Fruit fly (Drosophila melanogaster) whole organism, embryonic: Measurements from ENCODE around the gene CG15728.

ENCODE experiments used
- Ada2b ChIP-seq: fragments of 200-800 bp; sonication (Bioruptor generic); IDR thresholded peaks from 2 replicates; pipeline ENCODE4 v1.3.6; 2022; ENCODE audit warnings: missing biosample characterization, missing genetic modification characterization
- Atf-2 ChIP-seq: fragments of 200-800 bp; sonication (Bioruptor generic); optimal IDR thresholded peaks from 2 replicates; lab custom pipeline; 2016; ENCODE audit warnings: missing biosample characterization, missing genetic modification characterization
- BEAF-32 ChIP-seq: fragments of 200-800 bp; sonication (Bioruptor generic); optimal IDR thresholded peaks from 3 replicates; lab custom pipeline; 2017; ENCODE audit warnings: missing biosample characterization, missing genetic modification characterization, mild to moderate bottlenecking, moderate library complexity, missing genetic modification reagents
- CG10366 ChIP-seq: fragments of 200-800 bp; sonication (Bioruptor generic); IDR thresholded peaks from 2 replicates; pipeline ENCODE4 v1.3.6; 2022; ENCODE audit warnings: missing biosample characterization, missing genetic modification characterization
- CG10543 ChIP-seq: fragments of 200-800 bp; sonication (Bioruptor generic); optimal IDR thresholded peaks from 3 replicates; lab custom pipeline; 2017; ENCODE audit warnings: missing biosample characterization, mild to moderate bottlenecking, missing genetic modification characterization, moderate library complexity
- CG13123 ChIP-seq: fragments of 200-800 bp; sonication (Bioruptor generic); optimal IDR thresholded peaks from 2 replicates; lab custom pipeline; 2016; ENCODE audit warnings: missing biosample characterization, missing genetic modification characterization
- CG14014 ChIP-seq: fragments of 200-800 bp; sonication (Bioruptor generic); IDR thresholded peaks from 2 replicates; pipeline ENCODE4 v1.3.6; 2022; ENCODE audit warnings: missing biosample characterization, missing genetic modification characterization
- CG15696 ChIP-seq: fragments of 200-800 bp; sonication (Bioruptor generic); optimal IDR thresholded peaks from 2 replicates; lab custom pipeline; 2019; ENCODE audit warnings: missing biosample characterization, mild to moderate bottlenecking, missing genetic modification characterization, moderate library complexity
- CG17359 ChIP-seq: fragments of 200-800 bp; sonication (Bioruptor generic); optimal IDR thresholded peaks from 3 replicates; lab custom pipeline; 2018; ENCODE audit warnings: missing biosample characterization, mild to moderate bottlenecking, missing genetic modification characterization, moderate library complexity
- CG1792 ChIP-seq: fragments of 200-800 bp; sonication (Bioruptor generic); optimal IDR thresholded peaks from 2 replicates; lab custom pipeline; 2016; ENCODE audit warnings: missing biosample characterization, missing genetic modification characterization
- CG2129 ChIP-seq: fragments of 200-800 bp; sonication (Bioruptor generic); IDR thresholded peaks from 2 replicates; pipeline ENCODE4 v1.3.6; 2022; ENCODE audit warnings: missing biosample characterization, missing genetic modification characterization; ENCODE audit not compliant: partially characterized antibody
- CG31365 ChIP-seq: fragments of 200-800 bp; sonication (Bioruptor generic); optimal IDR thresholded peaks from 2 replicates; lab custom pipeline; 2018; ENCODE audit warnings: missing biosample characterization, mild to moderate bottlenecking, missing genetic modification characterization
- CG33213 ChIP-seq: fragments of 200-800 bp; sonication (Bioruptor generic); optimal IDR thresholded peaks from 3 replicates; lab custom pipeline; 2016; ENCODE audit warnings: missing biosample characterization, missing genetic modification characterization
- CG34224 ChIP-seq: fragments of 200-800 bp; sonication (Bioruptor generic); IDR thresholded peaks from 3 replicates; pipeline ENCODE4 v1.3.6; 2022; ENCODE audit warnings: missing biosample characterization, missing genetic modification characterization; ENCODE audit not compliant: partially characterized antibody
- CG3847 ChIP-seq: fragments of 200-800 bp; sonication (Bioruptor generic); IDR thresholded peaks from 2 replicates; pipeline ENCODE4 v1.3.6; 2022; ENCODE audit warnings: missing biosample characterization, missing genetic modification characterization
- CG43689 ChIP-seq: fragments of 200-800 bp; sonication (Bioruptor generic); IDR thresholded peaks from 2 replicates; pipeline ENCODE4 v1.3.6; 2022; ENCODE audit warnings: missing biosample characterization, missing genetic modification characterization
- CG7556 ChIP-seq: fragments of 200-800 bp; sonication (Bioruptor generic); optimal IDR thresholded peaks from 2 replicates; lab custom pipeline; 2017; ENCODE audit warnings: missing biosample characterization, mild to moderate bottlenecking, missing genetic modification characterization
- CG9609 ChIP-seq: fragments of 200-800 bp; sonication (Bioruptor generic); optimal IDR thresholded peaks from 3 replicates; lab custom pipeline; 2016; ENCODE audit warnings: missing biosample characterization, missing genetic modification characterization
- Camta ChIP-seq: fragments of 200-800 bp; sonication (Bioruptor generic); optimal IDR thresholded peaks from 2 replicates; lab custom pipeline; 2016; ENCODE audit warnings: missing biosample characterization, missing genetic modification characterization
- Deaf1 ChIP-seq: fragments of 200-800 bp; optimal IDR thresholded peaks from 3 replicates; lab custom pipeline; 2019; ENCODE audit warnings: missing biosample characterization, mild to moderate bottlenecking, missing genetic modification characterization, moderate library complexity
- E2f2 ChIP-seq: fragments of 200-800 bp; sonication (Bioruptor generic); IDR thresholded peaks from 2 replicates; pipeline ENCODE4 v1.3.6; 2022; ENCODE audit warnings: missing biosample characterization, missing genetic modification characterization
- ERR ChIP-seq: fragments of 200-800 bp; sonication (Bioruptor generic); optimal IDR thresholded peaks from 2 replicates; lab custom pipeline; 2016; ENCODE audit warnings: missing biosample characterization, missing genetic modification characterization
- Hand ChIP-seq: fragments of 200-800 bp; sonication (Bioruptor generic); optimal IDR thresholded peaks from 2 replicates; lab custom pipeline; 2017; ENCODE audit warnings: mild to moderate bottlenecking, missing biosample characterization, missing genetic modification reagents, missing genetic modification characterization
- MBD-R2 ChIP-seq: fragments of 200-800 bp; sonication (Bioruptor generic); IDR thresholded peaks from 2 replicates; pipeline ENCODE4 v1.3.6; 2022; ENCODE audit warnings: missing biosample characterization, missing genetic modification characterization
- Mad ChIP-seq: fragments of 200-800 bp; sonication (Bioruptor generic); optimal IDR thresholded peaks from 2 replicates; lab custom pipeline; 2016; ENCODE audit warnings: missing biosample characterization, missing genetic modification characterization
- NC2α ChIP-seq: fragments of 200-800 bp; sonication (Bioruptor generic); optimal IDR thresholded peaks from 2 replicates; lab custom pipeline; 2016; ENCODE audit warnings: missing biosample characterization, missing genetic modification characterization
- NFAT ChIP-seq: fragments of 200-800 bp; sonication (Bioruptor generic); IDR thresholded peaks from 2 replicates; pipeline ENCODE4 v1.3.6; 2022; ENCODE audit warnings: missing biosample characterization, missing genetic modification characterization
- Nf-YA ChIP-seq: fragments of 200-800 bp; sonication (Bioruptor generic); IDR thresholded peaks from 2 replicates; pipeline ENCODE4 v1.3.6; 2022; ENCODE audit warnings: missing biosample characterization, missing genetic modification characterization
- Sox102F ChIP-seq: fragments of 200-800 bp; sonication (Bioruptor generic); optimal IDR thresholded peaks from 2 replicates; lab custom pipeline; 2018; ENCODE audit warnings: missing biosample characterization, mild to moderate bottlenecking, missing genetic modification characterization, moderate library complexity
- TFAM ChIP-seq: fragments of 200-800 bp; sonication (Bioruptor generic); optimal IDR thresholded peaks from 2 replicates; lab custom pipeline; 2017; ENCODE audit warnings: missing biosample characterization, missing genetic modification characterization, inconsistent platforms
- YL-1 ChIP-seq: fragments of 200-800 bp; sonication (Bioruptor generic); optimal IDR thresholded peaks from 3 replicates; lab custom pipeline; 2017; ENCODE audit warnings: missing biosample characterization, mild to moderate bottlenecking, missing genetic modification characterization
- ash1 ChIP-seq: fragments of 200-800 bp; sonication (Bioruptor generic); optimal IDR thresholded peaks from 2 replicates; lab custom pipeline; 2018; ENCODE audit warnings: missing biosample characterization, mild to moderate bottlenecking, missing genetic modification characterization
- bigmax ChIP-seq: fragments of 200-800 bp; sonication (Bioruptor generic); optimal IDR thresholded peaks from 2 replicates; lab custom pipeline; 2018; ENCODE audit warnings: missing biosample characterization, mild to moderate bottlenecking, missing genetic modification characterization
- cad ChIP-seq: fragments of >200 bp; optimal IDR thresholded peaks from 2 replicates; lab custom pipeline; 2017; ENCODE audit warnings: missing biosample characterization, missing genetic modification characterization
- cas ChIP-seq: fragments of 200-800 bp; sonication (Bioruptor generic); IDR thresholded peaks from 2 replicates; pipeline ENCODE4 v1.3.6; 2022; ENCODE audit warnings: missing biosample characterization, missing genetic modification characterization
- crol ChIP-seq: fragments of 200-800 bp; sonication (Bioruptor generic); IDR thresholded peaks from 2 replicates; pipeline ENCODE4 v1.3.6; 2022; ENCODE audit warnings: missing biosample characterization, missing genetic modification characterization
- dysf ChIP-seq: fragments of 200-800 bp; sonication (Bioruptor generic); IDR thresholded peaks from 3 replicates; pipeline ENCODE4 v1.3.6; 2022; ENCODE audit warnings: missing biosample characterization, missing genetic modification characterization
- ewg ChIP-seq: fragments of 200-800 bp; sonication (Bioruptor generic); optimal IDR thresholded peaks from 3 replicates; lab custom pipeline; 2017; ENCODE audit warnings: mild to moderate bottlenecking, missing biosample characterization, missing genetic modification reagents, missing genetic modification characterization
- h ChIP-seq: fragments of >200 bp; optimal IDR thresholded peaks from 2 replicates; lab custom pipeline; 2017
- hbn ChIP-seq: fragments of 200-800 bp; sonication (Bioruptor generic); IDR thresholded peaks from 2 replicates; pipeline ENCODE4 v1.3.6; 2022; ENCODE audit warnings: missing biosample characterization, missing genetic modification characterization; ENCODE audit not compliant: partially characterized antibody
- insv ChIP-seq, 2 experiments: fragments of 200-800 bp; sonication (Bioruptor generic); optimal IDR thresholded peaks; 3 replicates each; lab custom pipeline; 2016 to 2018; ENCODE audit warnings: missing biosample characterization in 2 of 2, missing genetic modification characterization in 2 of 2
- jing ChIP-seq: fragments of 200-800 bp; sonication (Bioruptor generic); optimal IDR thresholded peaks from 2 replicates; lab custom pipeline; 2018; ENCODE audit warnings: missing biosample characterization, mild to moderate bottlenecking, missing genetic modification characterization
- phol ChIP-seq: fragments of 200-800 bp; sonication (Bioruptor generic); optimal IDR thresholded peaks from 3 replicates; lab custom pipeline; 2018; ENCODE audit warnings: missing biosample characterization, mild to moderate bottlenecking, missing genetic modification characterization, moderate library complexity
- pita ChIP-seq: fragments of 200-800 bp; sonication (Bioruptor generic); optimal IDR thresholded peaks from 2 replicates; lab custom pipeline; 2017; ENCODE audit warnings: missing biosample characterization, mild to moderate bottlenecking, missing genetic modification characterization
- psq ChIP-seq: fragments of 200-800 bp; sonication (Bioruptor generic); optimal IDR thresholded peaks from 2 replicates; lab custom pipeline; 2017; ENCODE audit warnings: missing biosample characterization, missing genetic modification characterization
- seq ChIP-seq: fragments of 200-800 bp; sonication (Bioruptor generic); IDR thresholded peaks from 2 replicates; pipeline ENCODE4 v1.3.6; 2022; ENCODE audit warnings: missing biosample characterization, missing genetic modification characterization
- stc ChIP-seq: fragments of 200-800 bp; sonication (Bioruptor generic); IDR thresholded peaks from 2 replicates; pipeline ENCODE4 v1.3.6; 2022; ENCODE audit warnings: missing biosample characterization, missing genetic modification characterization
- tna ChIP-seq: fragments of 200-800 bp; sonication (Bioruptor generic); IDR thresholded peaks from 2 replicates; pipeline ENCODE4 v1.3.6; 2022; ENCODE audit warnings: missing biosample characterization, missing genetic modification characterization; ENCODE audit not compliant: partially characterized antibody
- tup ChIP-seq: fragments of 200-800 bp; sonication (Bioruptor generic); optimal IDR thresholded peaks from 2 replicates; lab custom pipeline; 2016; ENCODE audit warnings: missing biosample characterization, mild to moderate bottlenecking, missing genetic modification characterization, moderate library complexity
- twi ChIP-seq: fragments of 200-800 bp; optimal IDR thresholded peaks from 2 replicates; lab custom pipeline; 2019; ENCODE audit warnings: missing biosample characterization, mild to moderate bottlenecking, missing genetic modification characterization, moderate library complexity
- vfl ChIP-seq: fragments of 200-800 bp; sonication (Bioruptor generic); optimal IDR thresholded peaks from 2 replicates; lab custom pipeline; 2016; ENCODE audit warnings: missing biosample characterization, missing genetic modification characterization

Gene CG15728

DNA sequence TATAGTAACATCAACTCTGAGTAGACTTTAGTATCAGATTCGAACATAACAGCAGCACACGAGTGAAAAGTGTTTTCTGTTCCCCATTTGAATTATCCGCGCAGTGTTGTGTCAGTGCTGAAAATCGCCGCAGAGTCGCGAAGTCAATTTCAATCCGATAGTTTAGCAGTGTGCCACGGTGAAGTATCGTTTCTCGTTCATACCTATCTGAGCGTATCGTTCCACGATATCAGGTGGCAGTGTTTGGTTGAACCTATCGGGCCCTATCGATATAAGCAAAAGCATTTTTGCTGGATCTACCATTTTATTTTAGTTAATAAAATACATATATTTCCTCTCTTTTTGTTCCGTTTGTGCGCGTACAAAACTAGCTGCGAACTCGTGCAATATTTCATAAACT is 29.5 kb downstream of the CG15728 start, which contains the start of gene CkIalpha (continued):
- TF ChIP-seq CG7556 (no peak), Hand (GFP tag; lab: Kevin White, UChicago) (no peak), phol (peak; percentile 74), ewg (peak; percentile 22), seq (no peak), NC2α (GFP tag; lab: Kevin White, UChicago) (peak; percentile 5), CG34224 (peak; percentile 99), CG43689 (GFP tag; lab: Robert Waterston, UW) (no peak), ERR (GFP tag; lab: Kevin White, UChicago) (peak; percentile 72), CG1792 (GFP tag; lab: Kevin White, UChicago) (peak; percentile 49), CG14014 (peak; percentile 29; the same call in 1 of the 2 replicates), YL-1 (peak; percentile 45), CG31365 (no peak), CG10543 (peak; percentile 35), tna (peak; percentile 96), Camta (GFP tag; lab: Kevin White, UChicago) (no peak), stc (GFP tag; lab: Robert Waterston, UW) (no peak), TFAM (GFP tag; lab: Kevin White, UChicago) (no peak), tup (GFP tag; lab: Kevin White, UChicago) (no peak), E2f2 (peak; percentile 97), NFAT (GFP tag; lab: Robert Waterston, UW) (peak; percentile 81; the same call in 1 of the 2 replicates), insv (GFP tag; optimal IDR thresholded peaks at IDR 0.05; lab: Kevin White, UChicago) (peak in 1 of 2 experiments; percentile 12), cas (peak; percentile 44; the same call in 1 of the 2 replicates), CG9609 (GFP tag; lab: Kevin White, UChicago) (peak; percentile 64), cad (GFP tag; lab: Kevin White, UChicago) (no peak), CG13123 (no peak), crol (GFP tag; lab: Robert Waterston, UW) (peak; percentile 11; the same call in 1 of the 2 replicates), BEAF-32 (peak; percentile 98), jing (GFP tag; lab: Kevin White, UChicago) (no peak), CG33213 (GFP tag; lab: Kevin White, UChicago) (peak; percentile 74), Nf-YA (no peak), CG3847 (GFP tag; lab: Robert Waterston, UW) (peak; percentile 86), pita (GFP tag; lab: Kevin White, UChicago) (no peak), twi (tag; lab: Kevin White, UChicago) (no peak), CG2129 (GFP tag; lab: Robert Waterston, UW) (peak; percentile 96), psq (GFP tag; lab: Kevin White, UChicago) (no peak), ash1 (GFP tag; lab: Kevin White, UChicago) (peak; percentile 34), Sox102F (no peak), hbn (GFP tag; lab: Robert Waterston, UW) (peak; percentile 98), CG15696 (tag; lab: Kevin White, UChicago) (peak; percentile 1), vfl (peak; percentile 57), h (no peak), MBD-R2 (GFP tag; lab: Robert Waterston, UW) (peak; percentile 65; the same call in 1 of the 2 replicates), dysf (peak; percentile 43; the same call in 2 of the 3 replicates), Mad (GFP tag; lab: Kevin White, UChicago) (peak; percentile 57), Ada2b (GFP tag; lab: Robert Waterston, UW) (no peak), Atf-2 (GFP tag; lab: Kevin White, UChicago) (peak; percentile 17), Deaf1 (tag; lab: Kevin White, UChicago) (peak; percentile 16), CG10366 (0 out of 2 replicates have a peak, but pooled peaks have one; percentile 25), bigmax (GFP tag; lab: Kevin White, UChicago) (peak; percentile 1), CG17359 (tag; lab: Kevin White, UChicago) (no peak)
